Fruit fly (Drosophila melanogaster): Measurements from ENCODE around the gene Arp1.

DNA sequence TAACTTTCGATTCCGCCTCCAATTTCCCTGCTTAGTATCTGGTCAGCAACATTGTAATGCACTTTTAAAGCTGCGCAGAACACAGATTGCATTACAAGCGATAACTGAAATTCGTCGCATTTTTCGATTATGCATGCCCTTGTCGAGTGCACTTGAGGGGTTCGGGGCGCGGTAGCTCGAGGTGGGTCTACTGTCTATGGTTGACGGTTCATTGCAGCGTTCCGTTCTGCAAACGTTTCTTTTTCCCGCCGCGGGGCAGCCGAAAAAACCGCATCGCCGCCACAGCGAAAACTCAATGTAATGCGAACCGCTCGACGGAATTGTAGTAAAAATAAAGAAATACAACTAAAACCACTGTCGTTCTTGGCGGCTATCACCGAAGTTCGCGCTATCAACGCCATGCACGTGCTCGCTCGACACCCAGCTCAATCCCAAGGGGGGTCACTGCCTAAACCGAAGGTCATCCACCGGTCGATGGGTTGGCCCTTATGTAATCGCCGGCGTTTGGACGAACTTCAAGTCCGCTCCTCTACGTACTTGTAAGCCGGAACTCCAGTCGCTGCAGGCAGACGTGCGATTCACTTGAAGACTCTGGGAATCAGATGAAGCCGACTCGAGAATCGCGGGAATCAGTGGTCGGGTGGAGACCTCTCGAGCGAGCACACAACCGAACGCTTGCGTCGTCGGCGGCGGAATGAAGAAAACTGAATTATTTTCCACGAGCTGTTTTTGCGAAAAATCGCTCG is 2.7 kb upstream of the Arp1 start, which contains the start of gene kar:
- no peak for TF ChIP-seq h (optimal IDR thresholded peaks at IDR 0.05)
- TF ChIP-seq psq (optimal IDR thresholded peaks at IDR 0.05), result no peak
